Worm (Caenorhabditis elegans): ENCODE measurements around the gene set-1.

set-1 gene

DNA sequence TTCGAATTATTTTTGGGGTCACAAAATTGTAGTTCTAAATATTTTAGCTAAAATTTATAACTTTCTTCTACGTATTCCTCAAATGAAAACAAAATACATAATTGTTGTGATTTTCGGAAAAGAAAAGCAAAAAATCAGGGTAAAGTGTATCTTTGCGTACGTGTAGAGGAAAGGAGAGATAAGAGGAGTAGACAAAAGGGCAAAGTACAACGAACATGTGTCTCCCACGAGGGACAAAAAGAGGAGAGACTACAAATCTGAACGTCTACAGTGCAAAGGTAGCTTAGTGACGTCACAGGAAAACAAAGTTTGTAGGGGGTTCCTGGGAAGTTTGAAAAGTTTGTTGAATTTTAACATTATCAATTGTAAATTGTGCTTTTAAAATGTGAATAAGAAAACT lies 4.7 kb downstream of the set-1 start (continued):
- TF ChIP-seq lin-29 (GFP tag; IDR thresholded peaks at IDR 0.05) (no peak), rbr-2 (tag; optimal IDR thresholded peaks at IDR 0.05) (no peak), lsy-2 (tag; optimal IDR thresholded peaks at IDR 0.05) (peak in 1 of 2 experiments; percentile 73), R02D3.7 (tag; optimal IDR thresholded peaks at IDR 0.05) (no peak), lin-38 (GFP tag; IDR thresholded peaks at IDR 0.05) (peak; percentile 50), Y105C5A.15 (GFP tag; IDR thresholded peaks at IDR 0.05) (no peak), nhr-11 (tag; optimal IDR thresholded peaks at IDR 0.05) (peak; percentile 78), cey-2 (tag; optimal IDR thresholded peaks at IDR 0.05; ENCODE audit: borderline replicate concordance, insufficient read depth) (peak; percentile 24), ZK546.5 (tag; optimal IDR thresholded peaks at IDR 0.05) (no peak), attf-4 (tag; optimal IDR thresholded peaks at IDR 0.05) (no peak), hmg-1.1 (GFP tag; IDR thresholded peaks at IDR 0.05) (peak; percentile 54), nhr-41 (GFP tag; IDR thresholded peaks at IDR 0.05) (no peak), tra-1 (GFP tag; IDR thresholded peaks at IDR 0.05) (peak; percentile 82), daf-12 (tag; optimal IDR thresholded peaks at IDR 0.05) (no peak), zfp-3 (GFP tag; conservative IDR thresholded peaks at IDR 0.05) (no peak), hlh-30 (tag; optimal IDR thresholded peaks at IDR 0.05; ENCODE audit: insufficient read depth) (peak; percentile 82), ZK337.2 (GFP tag; IDR thresholded peaks at IDR 0.05) (no peak), nhr-77 (tag; optimal IDR thresholded peaks at IDR 0.05) (peak; percentile 44), daf-16 (GFP tag; optimal IDR thresholded peaks at IDR 0.05) (peak; percentile 51 to 55), daf-16 (tag; optimal IDR thresholded peaks at IDR 0.05) (peak; percentile 57), php-3 (GFP tag; IDR thresholded peaks at IDR 0.05) (no peak), nhr-42 (GFP tag; IDR thresholded peaks at IDR 0.05) (0 out of 2 replicates have a peak, but pooled peaks have one; percentile 22), fos-1 (tag; optimal IDR thresholded peaks at IDR 0.05) (no peak), T20F7.1 (GFP tag; optimal IDR thresholded peaks at IDR 0.05) (peak; percentile 53), nhr-10 (tag; optimal IDR thresholded peaks at IDR 0.05) (peak; percentile 22)

DNA sequence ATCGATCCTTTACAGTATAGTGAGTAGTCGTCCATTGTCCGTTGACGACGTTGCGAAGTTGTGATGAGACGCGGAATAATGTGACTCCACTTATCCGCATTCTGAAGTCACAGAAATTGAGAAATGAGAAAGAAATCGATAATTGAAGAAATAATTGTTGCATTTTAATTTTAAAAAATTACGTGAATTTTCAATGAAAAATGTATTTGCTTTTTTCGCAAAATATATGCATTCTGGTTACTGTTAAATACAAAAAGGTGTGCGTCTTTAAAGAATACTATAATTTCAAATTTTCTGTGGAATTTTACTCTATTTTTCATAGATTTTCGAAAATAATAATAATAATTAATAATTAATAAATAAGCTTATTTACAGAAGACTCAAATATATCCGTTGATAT lies 5.4 kb downstream of the set-1 start, which contains the start of gene let-721:
let-721 (minus strand) TSS at position 101 of the 400 bp plus-strand sequence.
- no peak for TF ChIP-seq mep-1 (tag; optimal IDR thresholded peaks at IDR 0.05)
- peak in 1 of 2 experiments; percentile 45 for TF ChIP-seq unc-62 (GFP tag; optimal IDR thresholded peaks at IDR 0.05 in 1 of 2)
- TF ChIP-seq unc-62 (tag; optimal IDR thresholded peaks at IDR 0.05): no peak
- no peak for TF ChIP-seq rbr-2 (tag; optimal IDR thresholded peaks at IDR 0.05)
- 0 out of 2 replicates have a peak, but pooled peaks have one; percentile 11 for TF ChIP-seq vab-7 (GFP tag; IDR thresholded peaks at IDR 0.05)

- TF ChIP-seq pqm-1 (tag; optimal IDR thresholded peaks at IDR 0.05) (no peak), mes-2 (tag; optimal IDR thresholded peaks at IDR 0.05; ENCODE audit: poor library complexity, severe bottlenecking) (peak; percentile 56), daf-8 (GFP tag; IDR thresholded peaks at IDR 0.05) (no peak), snpc-1.2 (GFP tag; IDR thresholded peaks at IDR 0.05) (no peak), arid-1 (GFP tag; conservative IDR thresholded peaks at IDR 0.05) (0 out of 2 replicates have a peak, but pooled peaks have one; percentile 27), spr-3 (GFP tag; optimal IDR thresholded peaks at IDR 0.05) (no peak), zfp-3 (GFP tag; conservative IDR thresholded peaks at IDR 0.05) (no peak), ztf-7 (tag; optimal IDR thresholded peaks at IDR 0.05) (no peak), hif-1 (tag; optimal IDR thresholded peaks at IDR 0.05) (no peak), zip-2 (tag; optimal IDR thresholded peaks at IDR 0.05) (no peak), zag-1 (tag; optimal IDR thresholded peaks at IDR 0.05) (no peak), egl-27 (tag; optimal IDR thresholded peaks at IDR 0.05) (no peak), sdz-12 (GFP tag; optimal IDR thresholded peaks at IDR 0.05) (no peak), rbr-2 (tag; optimal IDR thresholded peaks at IDR 0.05) (peak; percentile 37), zfp-2 (tag; optimal IDR thresholded peaks at IDR 0.05) (no peak), Y105C5A.15 (GFP tag; IDR thresholded peaks at IDR 0.05) (0 out of 2 replicates have a peak, but pooled peaks have one; percentile 33), nhr-48 (tag; optimal IDR thresholded peaks at IDR 0.05) (no peak), lin-1 (GFP tag; IDR thresholded peaks at IDR 0.05) (peak; percentile 27; the same call in 1 of the 2 replicates), hlh-11 (tag; optimal IDR thresholded peaks at IDR 0.05) (peak; percentile 49), daf-16 (GFP tag; optimal IDR thresholded peaks at IDR 0.05) (peak in 1 of 2 experiments; percentile 32), daf-16 (tag; optimal IDR thresholded peaks at IDR 0.05) (peak; percentile 45), lin-39 (tag; optimal IDR thresholded peaks at IDR 0.05) (no peak), lin-13 (GFP tag; optimal IDR thresholded peaks at IDR 0.05) (no peak), duxl-1 (tag; optimal IDR thresholded peaks at IDR 0.05; ENCODE audit: poor library complexity) (peak; percentile 66), dve-1 (tag; optimal IDR thresholded peaks at IDR 0.05; ENCODE audit: insufficient read depth) (peak; percentile 64)
Observed at ce11 chrIII:6444335-6444734, 7.8 kb downstream of the set-1 start, which contains the start of gene C05D11.13. Gene C05D11.13, minus strand, starts transcription at chrIII:6444586.

Measured in whole organism, L4 larva.